Worm (Caenorhabditis elegans) whole organism, young adult: ENCODE measurements around the gene ZK1098.9.

Source experiments
- attf-5 ChIP-seq: fragments of 200-800 bp; sonication (Bioruptor generic); optimal IDR thresholded peaks from 2 replicates; lab custom pipeline; 2018; ENCODE audit warnings: mild to moderate bottlenecking, missing genetic modification characterization, missing compliant biosample characterization
- lin-26 ChIP-seq: fragments of 200-800 bp; sonication (Bioruptor generic); IDR thresholded peaks from 2 replicates; pipeline ENCODE4 v1.3.6; 2022; ENCODE audit warnings: missing genetic modification reagents, missing genetic modification characterization, missing compliant biosample characterization
- rpc-1 ChIP-seq, 2 experiments: fragments of 150-350 bp in 1 of 2; sonication (generic microtip) in 1 of 2; optimal IDR thresholded peaks; 2 replicates each; lab custom pipeline; 2014 to 2018; ENCODE audit warnings: missing biosample characterization in 1 of 2, missing genetic modification characterization in 1 of 2, missing genetic modification reagents in 1 of 2, missing genotype in 1 of 2

ce11 chrIII:9509764-9510370 lies 34.4 kb upstream of the ZK1098.9 start:
- TF ChIP-seq lin-26 (GFP tag; lab: Robert Waterston, UW) = 0 out of 2 replicates have a peak, but pooled peaks have one; percentile 21
- no peak for TF ChIP-seq rpc-1 (optimal IDR thresholded peaks at IDR 0.05; lab: Kevin White, UChicago)
- no peak for TF ChIP-seq rpc-1 (tag; optimal IDR thresholded peaks at IDR 0.05; lab: Kevin White, UChicago)
- TF ChIP-seq attf-5 (GFP tag; lab: Kevin White, UChicago) = no peak
